Worm (Caenorhabditis elegans) whole organism, L4 larva: ENCODE measurements around the gene nspc-18.
"Not testable (repeated sequence)": the region's sequence is repeated elsewhere in the genome, so short reads cannot be mapped to it uniquely, and the experiment has no call there.

Experiments
- ceh-28 ChIP-seq: fragments of 150-350 bp; optimal IDR thresholded peaks from 2 replicates; lab custom pipeline; 2014; ENCODE audit warnings: missing biosample characterization, missing genetic modification reagents, missing genetic modification characterization
- fos-1 ChIP-seq: fragments of 150-350 bp; optimal IDR thresholded peaks from 2 replicates; lab custom pipeline; 2014; ENCODE audit warnings: missing biosample characterization, missing genetic modification characterization
- lin-13 ChIP-seq: fragments of 150-350 bp; optimal IDR thresholded peaks from 2 replicates; lab custom pipeline; 2014; ENCODE audit warnings: missing biosample characterization, missing genetic modification reagents, missing genetic modification characterization
- lin-29 ChIP-seq: fragments of 200-800 bp; sonication (Bioruptor generic); IDR thresholded peaks from 2 replicates; pipeline ENCODE4 v1.3.6; 2022; ENCODE audit warnings: missing genetic modification reagents, missing genetic modification characterization, missing compliant biosample characterization
- lin-39 ChIP-seq: fragments of 150-350 bp; optimal IDR thresholded peaks from 2 replicates; lab custom pipeline; 2014; ENCODE audit warnings: missing biosample characterization, missing genetic modification reagents, missing genetic modification characterization
- lsy-2 ChIP-seq, 2 experiments: fragments of 150-350 bp in 1 of 2; sonication (generic microtip) in 1 of 2; optimal IDR thresholded peaks; 2 replicates each; lab custom pipeline; 2014 to 2017; ENCODE audit warnings: missing biosample characterization in 2 of 2, missing genetic modification characterization in 2 of 2
- mdl-1 ChIP-seq, 2 experiments: fragments of 150-350 bp in 1 of 2; sonication (generic microtip) in 1 of 2; optimal IDR thresholded peaks; 2 replicates each; lab custom pipeline; 2014 to 2017; ENCODE audit warnings: missing biosample characterization in 2 of 2, missing genetic modification characterization in 2 of 2
- nhr-11 ChIP-seq: fragments of 150-350 bp; optimal IDR thresholded peaks from 2 replicates; lab custom pipeline; 2014; ENCODE audit warnings: missing biosample characterization, missing genetic modification characterization
- nhr-237 ChIP-seq: sonication (generic microtip); optimal IDR thresholded peaks from 2 replicates; lab custom pipeline; 2017; ENCODE audit warnings: missing biosample characterization, missing genetic modification characterization
- nhr-28 ChIP-seq: fragments of 150-350 bp; optimal IDR thresholded peaks from 2 replicates; lab custom pipeline; 2014; ENCODE audit warnings: missing biosample characterization, missing genetic modification characterization
- pqm-1 ChIP-seq: sonication (generic microtip); optimal IDR thresholded peaks from 2 replicates; lab custom pipeline; 2017; ENCODE audit warnings: missing biosample characterization, missing genetic modification characterization
- rbr-2 ChIP-seq: sonication (generic microtip); optimal IDR thresholded peaks from 2 replicates; lab custom pipeline; 2016; ENCODE audit warnings: missing genotype, missing genetic modification characterization, missing compliant biosample characterization
- zag-1 ChIP-seq: fragments of 150-350 bp; optimal IDR thresholded peaks from 2 replicates; lab custom pipeline; 2014; ENCODE audit warnings: missing biosample characterization, missing genetic modification characterization

- not testable (repeated sequence) for TF ChIP-seq zag-1; lin-29 (GFP tag; lab: Robert Waterston, UW); lin-39 (tag; lab: Kevin White, UChicago); ceh-28 (tag; lab: Kevin White, UChicago); nhr-237; mdl-1 (tag; optimal IDR thresholded peaks at IDR 0.05; lab: Kevin White, UChicago); lsy-2 (tag; optimal IDR thresholded peaks at IDR 0.05; lab: Kevin White, UChicago); rbr-2 (tag; lab: Kevin White, UChicago); lin-13 (GFP tag; lab: Kevin White, UChicago); pqm-1 (tag; lab: Kevin White, UChicago); nhr-11 (tag; lab: Kevin White, UChicago); nhr-28 (tag; lab: Kevin White, UChicago); fos-1 (tag; lab: Kevin White, UChicago)
Observed at ce11 chrX:14528399-14528798, 940 bp upstream of the nspc-18 start, which contains the start of gene nspc-19.
